Fruit fly (Drosophila melanogaster) whole organism, prepupa: Measurements from ENCODE around the gene Osi9.

Experiments
- CG6792 ChIP-seq: fragments of 200-800 bp; sonication (Bioruptor generic); optimal IDR thresholded peaks from 3 replicates; lab custom pipeline; 2016; ENCODE audit warnings: missing biosample characterization, missing genetic modification characterization
- Eip93F ChIP-seq: fragments of 200-800 bp; sonication (Bioruptor generic); optimal IDR thresholded peaks from 2 replicates; lab custom pipeline; 2016; ENCODE audit warnings: missing biosample characterization, mild to moderate bottlenecking, missing genetic modification characterization
- Ets96B ChIP-seq: fragments of 200-800 bp; optimal IDR thresholded peaks from 2 replicates; lab custom pipeline; 2019; ENCODE audit warnings: missing biosample characterization, mild to moderate bottlenecking, missing genetic modification characterization, moderate library complexity
- Smox ChIP-seq: fragments of 200-800 bp; sonication (Bioruptor generic); optimal IDR thresholded peaks from 3 replicates; lab custom pipeline; 2016; ENCODE audit warnings: missing biosample characterization, missing genetic modification characterization
- acj6 ChIP-seq: fragments of 200-800 bp; sonication (Bioruptor generic); optimal IDR thresholded peaks from 3 replicates; lab custom pipeline; 2016; ENCODE audit warnings: missing biosample characterization, missing genetic modification characterization
- esn ChIP-seq: fragments of 200-800 bp; sonication (Bioruptor generic); optimal IDR thresholded peaks from 2 replicates; lab custom pipeline; 2016; ENCODE audit warnings: missing biosample characterization, mild to moderate bottlenecking, missing genetic modification characterization, moderate library complexity
- lz ChIP-seq: fragments of 200-800 bp; sonication (Bioruptor generic); optimal IDR thresholded peaks from 3 replicates; lab custom pipeline; 2016; ENCODE audit warnings: missing biosample characterization, missing genetic modification characterization
- vri ChIP-seq: fragments of 200-800 bp; sonication (Bioruptor generic); optimal IDR thresholded peaks from 3 replicates; lab custom pipeline; 2016; ENCODE audit warnings: missing biosample characterization, mild to moderate bottlenecking, missing genetic modification characterization

- no peak for TF ChIP-seq Eip93F (GFP tag; lab: Kevin White, UChicago)
- no peak for TF ChIP-seq esn (GFP tag; lab: Kevin White, UChicago)
- no peak for TF ChIP-seq acj6
- no peak for TF ChIP-seq Smox (GFP tag; lab: Kevin White, UChicago)
- TF ChIP-seq vri (GFP tag; lab: Kevin White, UChicago), result no peak
- no peak for TF ChIP-seq Ets96B (tag; lab: Kevin White, UChicago)
- no peak for TF ChIP-seq CG6792
- no peak for TF ChIP-seq lz (GFP tag; lab: Kevin White, UChicago)
These were observed 5.9 kb downstream of the Osi9 start, which contains the start of gene Osi10b for dm6 chr3R:6265890-6266289.
